Worm (Caenorhabditis elegans): ENCODE measurements around the gene shc-2.

The shc-2 gene

ce11 chrII:5036128-5036527 lies 67.2 kb downstream of the shc-2 start, which contains the start of gene lrr-1:
Gene lrr-1 (minus strand): TSS chrII:5036439.
- TF ChIP-seq him-1 (tag; optimal IDR thresholded peaks at IDR 0.05) (no peak), dao-5 (tag; optimal IDR thresholded peaks at IDR 0.05) (no peak), W03F9.2 (tag; optimal IDR thresholded peaks at IDR 0.05) (no peak)

Measured in whole organism, L4/young adult.